Fruit fly (Drosophila melanogaster): ENCODE measurements around the gene Pmvk.

Pmvk gene

DNA sequence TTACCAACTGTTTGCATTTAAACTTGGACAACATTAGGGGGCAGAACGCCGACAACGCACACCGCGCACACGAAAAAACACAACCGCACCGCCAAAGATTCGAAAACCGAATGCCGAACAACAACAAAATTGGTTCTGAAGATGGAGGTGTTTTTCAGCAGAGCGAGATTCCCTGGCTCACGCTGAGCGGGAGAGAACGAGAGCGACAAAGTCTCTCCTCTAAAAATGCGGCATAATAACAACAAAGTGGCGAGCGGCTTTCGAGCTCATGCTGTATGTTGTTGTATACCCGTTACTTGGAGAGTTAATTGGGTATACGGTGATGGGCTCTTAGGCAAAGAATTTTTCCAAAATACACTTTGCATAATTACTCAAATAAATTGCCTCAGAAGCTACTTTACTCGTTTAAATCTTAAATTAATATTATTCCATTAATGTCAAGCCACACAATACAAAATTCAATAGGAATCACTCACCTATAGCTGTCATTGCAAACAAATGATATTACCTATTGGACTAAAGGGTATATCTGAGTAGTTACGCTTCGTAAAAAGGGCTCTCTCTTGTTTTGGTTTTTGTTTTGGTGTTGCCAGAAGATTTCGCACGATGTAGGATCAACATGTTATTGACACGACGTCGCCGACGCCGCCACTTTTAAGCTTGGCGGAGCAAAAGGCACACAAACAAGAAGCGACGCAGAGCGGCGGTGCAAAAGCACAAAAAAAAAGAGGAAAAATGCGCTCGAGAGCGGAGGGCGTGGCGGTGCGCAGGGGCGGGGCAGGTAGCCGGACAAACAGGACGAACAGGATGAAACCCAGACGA, 7.4 kb downstream of the Pmvk start (continued):
- TF ChIP-seq CG10147 (GFP tag; optimal IDR thresholded peaks at IDR 0.05) (peak; percentile 57), CG7372 (GFP tag; IDR thresholded peaks at IDR 0.05) (0 out of 2 replicates have a peak, but pooled peaks have one; percentile 6), knrl (GFP tag; IDR thresholded peaks at IDR 0.05; ENCODE audit: partially characterized antibody) (no peak), zfh2 (GFP tag; optimal IDR thresholded peaks at IDR 0.05) (peak; percentile 52), Side (GFP tag; optimal IDR thresholded peaks at IDR 0.05) (peak; percentile 27), her (GFP tag; optimal IDR thresholded peaks at IDR 0.05) (peak; percentile 16), TFAM (GFP tag; optimal IDR thresholded peaks at IDR 0.05) (no peak), p53 (GFP tag; optimal IDR thresholded peaks at IDR 0.05) (no peak), CG12659 (GFP tag; optimal IDR thresholded peaks at IDR 0.05) (peak; percentile 66), sens (GFP tag) (peak; percentile 94), CG18764 (GFP tag; optimal IDR thresholded peaks at IDR 0.05) (peak; percentile 23), seq (GFP tag; IDR thresholded peaks at IDR 0.05) (no peak), Dip2 (GFP tag; IDR thresholded peaks at IDR 0.05) (no peak), CG4424 (GFP tag; optimal IDR thresholded peaks at IDR 0.05) (peak; percentile 42), Ada2b (GFP tag; IDR thresholded peaks at IDR 0.05) (0 out of 2 replicates have a peak, but pooled peaks have one; percentile 5), CG7928 (GFP tag; optimal IDR thresholded peaks at IDR 0.05) (peak; percentile 23), Spps (tag; optimal IDR thresholded peaks at IDR 0.05) (peak; percentile 44), sima (GFP tag; optimal IDR thresholded peaks at IDR 0.05) (no peak), CG16813 (GFP tag; IDR thresholded peaks at IDR 0.05; ENCODE audit: partially characterized antibody) (no peak), CG14965 (GFP tag; optimal IDR thresholded peaks at IDR 0.05; ENCODE audit: borderline replicate concordance) (no peak), CG4328 (GFP tag; optimal IDR thresholded peaks at IDR 0.05) (no peak), CG9876 (GFP tag; optimal IDR thresholded peaks at IDR 0.05) (no peak), btn (GFP tag; optimal IDR thresholded peaks at IDR 0.05) (no peak), insv (GFP tag; optimal IDR thresholded peaks at IDR 0.05) (peak in 1 of 2 experiments; percentile 13), CG11723 (GFP tag; optimal IDR thresholded peaks at IDR 0.05) (peak; percentile 24), Ets97D (GFP tag; optimal IDR thresholded peaks at IDR 0.05) (peak; percentile 32), Awh (GFP tag; IDR thresholded peaks at IDR 0.05) (no peak), inv (GFP tag; IDR thresholded peaks at IDR 0.05; ENCODE audit: partially characterized antibody) (no peak), zen2 (GFP tag; IDR thresholded peaks at IDR 0.05; ENCODE audit: partially characterized antibody) (no peak), CG8089 (GFP tag; optimal IDR thresholded peaks at IDR 0.05) (no peak), tin (GFP tag; optimal IDR thresholded peaks at IDR 0.05) (peak; percentile 51), CG16815 (GFP tag; optimal IDR thresholded peaks at IDR 0.05) (peak; percentile 43), CG9817 (tag; optimal IDR thresholded peaks at IDR 0.05) (peak; percentile 48), chinmo (GFP tag; IDR thresholded peaks at IDR 0.05; ENCODE audit: partially characterized antibody) (0 out of 4 replicates have a peak, but pooled peaks have one; percentile 55), ato (GFP tag; IDR thresholded peaks at IDR 0.05; ENCODE audit: partially characterized antibody) (no peak), Pdp1 (GFP tag; optimal IDR thresholded peaks at IDR 0.05) (peak; percentile 58 to 72), D (optimal IDR thresholded peaks at IDR 0.05) (no peak), D (GFP tag; optimal IDR thresholded peaks at IDR 0.05) (peak; percentile 44), CG4730 (GFP tag; IDR thresholded peaks at IDR 0.05) (0 out of 2 replicates have a peak, but pooled peaks have one; percentile 12), CG7987 (GFP tag; optimal IDR thresholded peaks at IDR 0.05) (no peak), Hmx (GFP tag; optimal IDR thresholded peaks at IDR 0.05) (peak; percentile 23), vvl (GFP tag; IDR thresholded peaks at IDR 0.05) (0 out of 2 replicates have a peak, but pooled peaks have one; percentile 50), CG15269 (tag; optimal IDR thresholded peaks at IDR 0.05) (peak; percentile 75), Lpt (GFP tag; optimal IDR thresholded peaks at IDR 0.05) (no peak), repo (GFP tag; optimal IDR thresholded peaks at IDR 0.05) (no peak), jumu (GFP tag; optimal IDR thresholded peaks at IDR 0.05) (peak; percentile 39), dmrt99B (tag; optimal IDR thresholded peaks at IDR 0.05) (peak; percentile 79), en (GFP tag; optimal IDR thresholded peaks at IDR 0.05) (no peak), CG9437 (GFP tag; optimal IDR thresholded peaks at IDR 0.05) (peak; percentile 2)

Data from whole organism, embryonic.